Fruit fly (Drosophila melanogaster) whole organism, embryonic: ENCODE data around the gene Unr.

Experiments
- Awh ChIP-seq: fragments of 200-800 bp; sonication (Bioruptor generic); IDR thresholded peaks from 2 replicates; pipeline ENCODE4, ENCODE4 v1.3.6; 2022; ENCODE audit warnings: missing biosample characterization, missing genetic modification characterization
- CG15073 ChIP-seq: fragments of 200-800 bp; sonication (Bioruptor generic); optimal IDR thresholded peaks from 2 replicates; lab custom pipeline; 2016; ENCODE audit warnings: missing biosample characterization, missing genetic modification characterization
- CG15601 ChIP-seq: fragments of 200-800 bp; sonication (Bioruptor generic); optimal IDR thresholded peaks from 3 replicates; lab custom pipeline; 2019; ENCODE audit warnings: missing biosample characterization, mild to moderate bottlenecking, missing genetic modification characterization, moderate library complexity
- CG16813 ChIP-seq: fragments of 200-800 bp; sonication (Bioruptor generic); IDR thresholded peaks from 3 replicates; pipeline ENCODE4 v1.3.6; 2022; ENCODE audit warnings: missing biosample characterization, missing genetic modification characterization; ENCODE audit not compliant: partially characterized antibody
- CG17186 ChIP-seq: fragments of 200-800 bp; sonication (Bioruptor generic); optimal IDR thresholded peaks from 3 replicates; lab custom pipeline; 2017; ENCODE audit warnings: missing biosample characterization, missing genetic modification reagents, missing genetic modification characterization
- CG17359 ChIP-seq: fragments of 200-800 bp; sonication (Bioruptor generic); optimal IDR thresholded peaks from 3 replicates; lab custom pipeline; 2018; ENCODE audit warnings: missing biosample characterization, mild to moderate bottlenecking, missing genetic modification characterization, moderate library complexity
- CG17361 ChIP-seq: fragments of 200-800 bp; sonication (Bioruptor generic); IDR thresholded peaks from 3 replicates; pipeline ENCODE4 v1.3.6; 2022; ENCODE audit warnings: missing biosample characterization, missing genetic modification characterization
- CG17829 ChIP-seq: fragments of 200-800 bp; optimal IDR thresholded peaks from 2 replicates; lab custom pipeline; 2019; ENCODE audit warnings: missing biosample characterization, mild to moderate bottlenecking, missing genetic modification characterization, moderate library complexity
- CG18262 ChIP-seq: fragments of 200-800 bp; optimal IDR thresholded peaks from 3 replicates; lab custom pipeline; 2019; ENCODE audit warnings: missing biosample characterization, mild to moderate bottlenecking, missing genetic modification characterization, moderate library complexity
- CG2129 ChIP-seq: fragments of 200-800 bp; sonication (Bioruptor generic); IDR thresholded peaks from 2 replicates; pipeline ENCODE4 v1.3.6; 2022; ENCODE audit warnings: missing biosample characterization, missing genetic modification characterization; ENCODE audit not compliant: partially characterized antibody
- CG34224 ChIP-seq: fragments of 200-800 bp; sonication (Bioruptor generic); IDR thresholded peaks from 3 replicates; pipeline ENCODE4 v1.3.6; 2022; ENCODE audit warnings: missing biosample characterization, missing genetic modification characterization; ENCODE audit not compliant: partially characterized antibody
- CG3726 ChIP-seq: fragments of 200-800 bp; sonication (Bioruptor generic); IDR thresholded peaks from 3 replicates; pipeline ENCODE4, ENCODE4 v1.3.6; 2022; ENCODE audit warnings: missing biosample characterization, missing genetic modification characterization
- CG4404 ChIP-seq: fragments of 200-800 bp; sonication (Bioruptor generic); IDR thresholded peaks from 2 replicates; pipeline ENCODE4 v1.3.6; 2022; ENCODE audit warnings: missing biosample characterization, missing genetic modification characterization
- CG4617 ChIP-seq: fragments of 200-800 bp; sonication (Bioruptor generic); optimal IDR thresholded peaks from 3 replicates; lab custom pipeline; 2016; ENCODE audit warnings: missing biosample characterization, missing genetic modification characterization, borderline replicate concordance
- CG6791 ChIP-seq: fragments of 200-800 bp; sonication (Bioruptor generic); IDR thresholded peaks from 3 replicates; pipeline ENCODE4 v1.3.6; 2022; ENCODE audit warnings: missing biosample characterization, missing genetic modification characterization; ENCODE audit not compliant: partially characterized antibody
- CG7786 ChIP-seq: fragments of 200-800 bp; sonication (Bioruptor generic); optimal IDR thresholded peaks from 2 replicates; lab custom pipeline; 2016; ENCODE audit warnings: missing biosample characterization, missing genetic modification characterization
- CG8924 ChIP-seq: fragments of 200-800 bp; optimal IDR thresholded peaks from 3 replicates; lab custom pipeline; 2019; ENCODE audit warnings: missing biosample characterization, mild to moderate bottlenecking, missing genetic modification characterization, moderate library complexity
- CG8944 ChIP-seq: fragments of 200-800 bp; sonication (Bioruptor generic); optimal IDR thresholded peaks from 3 replicates; lab custom pipeline; 2016; ENCODE audit warnings: missing biosample characterization, missing genetic modification characterization
- CG9609 ChIP-seq: fragments of 200-800 bp; sonication (Bioruptor generic); optimal IDR thresholded peaks from 3 replicates; lab custom pipeline; 2016; ENCODE audit warnings: missing biosample characterization, missing genetic modification characterization
- CG9876 ChIP-seq: fragments of 200-800 bp; sonication (Bioruptor generic); optimal IDR thresholded peaks from 2 replicates; lab custom pipeline; 2016; ENCODE audit warnings: missing biosample characterization, missing genetic modification characterization
- CG9932 ChIP-seq: fragments of 200-800 bp; sonication (Bioruptor generic); IDR thresholded peaks from 2 replicates; pipeline ENCODE4 v1.3.6; 2022; ENCODE audit warnings: missing biosample characterization, missing genetic modification characterization
- Chrac-16 ChIP-seq: fragments of 200-800 bp; sonication (Bioruptor generic); optimal IDR thresholded peaks from 3 replicates; lab custom pipeline; 2016; ENCODE audit warnings: missing biosample characterization, missing genetic modification characterization
- Dbx ChIP-seq: fragments of 200-800 bp; sonication (Bioruptor generic); IDR thresholded peaks from 3 replicates; pipeline ENCODE4 v1.3.6; 2022; ENCODE audit warnings: missing biosample characterization, missing genetic modification characterization
- Dp ChIP-seq: fragments of 200-800 bp; sonication (Bioruptor generic); optimal IDR thresholded peaks from 2 replicates; lab custom pipeline; 2018; ENCODE audit warnings: missing biosample characterization, mild to moderate bottlenecking, missing genetic modification characterization, moderate library complexity
- Ets97D ChIP-seq: fragments of 200-800 bp; sonication (Bioruptor generic); optimal IDR thresholded peaks from 3 replicates; lab custom pipeline; 2016; ENCODE audit warnings: missing biosample characterization, missing genetic modification characterization
- H15 ChIP-seq: fragments of 200-800 bp; sonication (Bioruptor generic); IDR thresholded peaks from 3 replicates; pipeline ENCODE4 v1.3.6; 2022; ENCODE audit warnings: missing biosample characterization, missing genetic modification characterization
- H2.0 ChIP-seq: fragments of 200-800 bp; sonication (Bioruptor generic); IDR thresholded peaks from 2 replicates; pipeline ENCODE4 v1.3.6; 2022; ENCODE audit warnings: missing biosample characterization, missing genetic modification characterization
- HLHmδ ChIP-seq: fragments of 200-800 bp; sonication (Bioruptor generic); optimal IDR thresholded peaks from 2 replicates; lab custom pipeline; 2018; ENCODE audit warnings: missing biosample characterization, mild to moderate bottlenecking, missing genetic modification characterization, moderate library complexity
- Hr78 ChIP-seq, 2 experiments: fragments of 200-800 bp in 1 of 2; fragments of >200 bp in 1 of 2; sonication (Bioruptor generic) in 1 of 2; optimal IDR thresholded peaks; 2 replicates each; lab custom pipeline; 2017 to 2019; ENCODE audit warnings: missing biosample characterization in 2 of 2, missing genetic modification characterization in 2 of 2, mild to moderate bottlenecking in 1 of 2, moderate library complexity in 1 of 2
- Mes4 ChIP-seq: fragments of 200-800 bp; sonication (Bioruptor generic); optimal IDR thresholded peaks from 2 replicates; lab custom pipeline; 2016; ENCODE audit warnings: missing biosample characterization, missing genetic modification characterization
- Oaz ChIP-seq: fragments of 200-800 bp; sonication (Bioruptor generic); IDR thresholded peaks from 2 replicates; pipeline ENCODE4 v1.3.6; 2022; ENCODE audit warnings: missing biosample characterization, missing genetic modification characterization
- Side ChIP-seq: fragments of 200-800 bp; sonication (Bioruptor generic); optimal IDR thresholded peaks from 2 replicates; lab custom pipeline; 2016; ENCODE audit warnings: missing biosample characterization, missing genetic modification characterization
- Tbp ChIP-seq: fragments of >200 bp; optimal IDR thresholded peaks from 2 replicates; lab custom pipeline; 2018; ENCODE audit warnings: missing biosample characterization, missing genetic modification characterization
- Trl ChIP-seq, 3 experiments: fragments of >200 bp in 2 of 3; fragments of 200-800 bp in 1 of 3; sonication (Bioruptor generic) in 1 of 3; optimal IDR thresholded peaks; 2 replicates in 1 of 3; 3 replicates in 2 of 3; lab custom pipeline; 2016 to 2017; ENCODE audit warnings: missing biosample characterization in 1 of 3, missing genetic modification characterization in 1 of 3
- ato ChIP-seq: fragments of 200-800 bp; sonication (Bioruptor generic); IDR thresholded peaks from 2 replicates; pipeline ENCODE4 v1.3.6; 2022; ENCODE audit warnings: missing biosample characterization, missing genetic modification characterization; ENCODE audit not compliant: partially characterized antibody
- cato ChIP-seq: fragments of 200-800 bp; sonication (Bioruptor generic); optimal IDR thresholded peaks from 2 replicates; lab custom pipeline; 2016; ENCODE audit warnings: missing biosample characterization, missing genetic modification characterization, borderline replicate concordance
- chm ChIP-seq: fragments of 200-800 bp; sonication (Bioruptor generic); IDR thresholded peaks from 2 replicates; pipeline ENCODE4 v1.3.6; 2022; ENCODE audit warnings: missing biosample characterization, missing genetic modification characterization
- emc ChIP-seq: fragments of 200-800 bp; sonication (Bioruptor generic); optimal IDR thresholded peaks from 2 replicates; lab custom pipeline; 2016; ENCODE audit warnings: missing biosample characterization, missing genetic modification characterization
- fd3F ChIP-seq: fragments of 200-800 bp; sonication (Bioruptor generic); optimal IDR thresholded peaks from 2 replicates; lab custom pipeline; 2018; ENCODE audit warnings: missing biosample characterization, mild to moderate bottlenecking, missing genetic modification characterization, moderate library complexity
- fru ChIP-seq: fragments of >200 bp; optimal IDR thresholded peaks from 2 replicates; lab custom pipeline; 2017
- gro ChIP-seq: fragments of 200-800 bp; sonication (Bioruptor generic); optimal IDR thresholded peaks from 2 replicates; lab custom pipeline; 2016; ENCODE audit warnings: missing biosample characterization, missing genetic modification characterization
- insv ChIP-seq, 2 experiments: fragments of 200-800 bp; sonication (Bioruptor generic); optimal IDR thresholded peaks; 3 replicates each; lab custom pipeline; 2016 to 2018; ENCODE audit warnings: missing biosample characterization in 2 of 2, missing genetic modification characterization in 2 of 2
- mirr ChIP-seq: fragments of 200-800 bp; sonication (Bioruptor generic); optimal IDR thresholded peaks from 3 replicates; lab custom pipeline; 2018; ENCODE audit warnings: missing biosample characterization, mild to moderate bottlenecking, missing genetic modification characterization
- org-1 ChIP-seq: fragments of 200-800 bp; sonication (Bioruptor generic); optimal IDR thresholded peaks from 2 replicates; lab custom pipeline; 2017; ENCODE audit warnings: missing biosample characterization, missing genetic modification characterization
- seq ChIP-seq: fragments of 200-800 bp; sonication (Bioruptor generic); IDR thresholded peaks from 2 replicates; pipeline ENCODE4 v1.3.6; 2022; ENCODE audit warnings: missing biosample characterization, missing genetic modification characterization
- tll ChIP-seq, 2 experiments: fragments of 200-800 bp in 1 of 2; fragments of >200 bp in 1 of 2; sonication (Bioruptor generic) in 1 of 2; optimal IDR thresholded peaks; 2 replicates each; lab custom pipeline; 2017 to 2019; ENCODE audit warnings: missing biosample characterization in 2 of 2, missing genetic modification characterization in 2 of 2, mild to moderate bottlenecking in 1 of 2, moderate library complexity in 1 of 2
- twi ChIP-seq: fragments of 200-800 bp; optimal IDR thresholded peaks from 2 replicates; lab custom pipeline; 2019; ENCODE audit warnings: missing biosample characterization, mild to moderate bottlenecking, missing genetic modification characterization, moderate library complexity

The Unr gene

DNA sequence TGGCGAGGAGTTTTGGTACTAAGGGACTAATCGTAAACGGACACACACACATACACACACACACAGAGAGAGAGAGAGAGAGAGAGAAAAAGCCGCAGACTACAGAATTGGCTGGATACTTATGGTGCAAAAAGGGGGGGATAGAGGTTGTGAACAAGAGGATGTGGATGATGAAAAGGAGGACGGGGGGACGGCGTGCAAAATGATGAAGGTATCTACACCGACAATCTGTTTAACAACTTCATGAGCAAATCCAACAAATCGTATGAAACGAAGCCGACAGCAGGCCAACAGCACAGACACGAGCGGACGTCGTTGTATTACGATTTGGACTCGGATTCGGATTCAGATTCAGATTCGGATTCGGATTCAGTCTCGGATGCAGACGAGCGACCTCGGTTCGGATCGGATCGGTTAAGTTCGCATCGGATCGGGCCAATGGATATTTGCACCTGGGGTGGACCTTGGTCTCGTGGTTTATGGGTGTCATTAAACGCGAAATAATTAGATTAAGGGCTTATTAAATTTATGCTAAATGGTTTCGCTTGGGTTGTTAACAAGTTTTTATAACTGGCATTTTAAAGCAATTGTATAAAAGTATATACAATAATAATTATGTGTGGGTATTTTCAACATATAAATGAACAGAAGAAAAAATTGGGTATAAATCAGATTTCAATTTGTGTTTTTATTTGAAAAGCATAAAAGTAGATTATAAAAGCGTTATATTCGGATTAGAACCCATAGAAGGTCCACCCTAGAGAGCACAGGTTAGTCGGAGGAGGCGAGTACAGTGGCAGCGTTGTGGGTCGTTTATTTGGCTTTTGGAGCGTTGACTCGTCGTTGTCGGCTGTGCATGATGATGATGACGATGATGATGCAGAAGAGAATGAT is 13.1 kb upstream of the Unr start (continued):
- peak; percentile 63 for TF ChIP-seq Side
- no peak for TF ChIP-seq emc (GFP tag; lab: Kevin White, UChicago)
- peak; percentile 92 for TF ChIP-seq CG17829 (tag; lab: Kevin White, UChicago)
- TF ChIP-seq fru (lab: Kevin White, UChicago) = no peak
- no peak for TF ChIP-seq CG8944 (GFP tag; lab: Kevin White, UChicago)
- no peak for TF ChIP-seq CG4617 (GFP tag; lab: Kevin White, UChicago)
- TF ChIP-seq CG15073 (GFP tag; lab: Kevin White, UChicago) = peak; percentile 30
- TF ChIP-seq CG6791 = no peak
- TF ChIP-seq insv (GFP tag; optimal IDR thresholded peaks at IDR 0.05; lab: Kevin White, UChicago) = peak in 1 of 2 experiments; percentile 47
- TF ChIP-seq ato (GFP tag; lab: Robert Waterston, UW) = no peak
- TF ChIP-seq gro (GFP tag; lab: Kevin White, UChicago) = peak; percentile 62
- TF ChIP-seq cato (GFP tag; lab: Kevin White, UChicago) = peak; percentile 27
- TF ChIP-seq HLHmδ = no peak
- no peak for TF ChIP-seq CG16813
- TF ChIP-seq CG17186 = peak; percentile 14
- peak; percentile 69 for TF ChIP-seq Chrac-16 (GFP tag; lab: Kevin White, UChicago)
- TF ChIP-seq Ets97D (GFP tag; lab: Kevin White, UChicago) = peak; percentile 36
- peak; percentile 75 for TF ChIP-seq Dbx (GFP tag; lab: Robert Waterston, UW)
- TF ChIP-seq CG34224 (GFP tag; lab: Robert Waterston, UW) = no peak
- TF ChIP-seq Trl (optimal IDR thresholded peaks at IDR 0.05; lab: Kevin White, UChicago) = peak; percentile 46 to 54
- TF ChIP-seq Trl (GFP tag; optimal IDR thresholded peaks at IDR 0.05; lab: Kevin White, UChicago) = peak; percentile 61
- peak; percentile 34; the same call in 1 of the 2 replicates for TF ChIP-seq CG4404 (GFP tag; lab: Robert Waterston, UW)
- TF ChIP-seq Oaz (GFP tag; lab: Robert Waterston, UW) = 0 out of 2 replicates have a peak, but pooled peaks have one; percentile 49
- peak; percentile 23; the same call in 1 of the 2 replicates for TF ChIP-seq chm
- peak; percentile 60 for TF ChIP-seq twi
- TF ChIP-seq CG9876 (GFP tag; lab: Kevin White, UChicago) = no peak
- peak; percentile 33 for TF ChIP-seq CG7786
- peak in 1 of 2 experiments; percentile 89 for TF ChIP-seq Hr78 (GFP tag; optimal IDR thresholded peaks at IDR 0.05; lab: Kevin White, UChicago)
- TF ChIP-seq CG3726 = peak; percentile 61; the same call in 1 of the 3 replicates
- TF ChIP-seq H2.0 (GFP tag; lab: Robert Waterston, UW) = peak; percentile 63
- peak; percentile 94 for TF ChIP-seq CG17361 (GFP tag; lab: Robert Waterston, UW)
- TF ChIP-seq CG15601 (tag; lab: Kevin White, UChicago) = peak; percentile 81
- TF ChIP-seq CG9932 (GFP tag; lab: Robert Waterston, UW) = peak; percentile 57
- peak; percentile 92 for TF ChIP-seq org-1
- TF ChIP-seq Tbp (GFP tag; lab: Kevin White, UChicago) = no peak
- TF ChIP-seq CG8924 (tag; lab: Kevin White, UChicago) = peak; percentile 91
- no peak for TF ChIP-seq CG2129 (GFP tag; lab: Robert Waterston, UW)
- TF ChIP-seq tll (GFP tag; optimal IDR thresholded peaks at IDR 0.05; lab: Kevin White, UChicago) = no peak
- TF ChIP-seq Dp (GFP tag; lab: Kevin White, UChicago) = no peak
- peak; percentile 17 for TF ChIP-seq CG9609 (GFP tag; lab: Kevin White, UChicago)
- TF ChIP-seq CG17359 (tag; lab: Kevin White, UChicago) = peak; percentile 88
- TF ChIP-seq Mes4 (GFP tag; lab: Kevin White, UChicago) = peak; percentile 34
- TF ChIP-seq mirr (GFP tag; lab: Kevin White, UChicago) = peak; percentile 48
- TF ChIP-seq seq = peak; percentile 84
- TF ChIP-seq Awh (GFP tag; lab: Robert Waterston, UW) = peak; percentile 71
- TF ChIP-seq fd3F (GFP tag; lab: Kevin White, UChicago) = peak; percentile 82
- peak; percentile 94 for TF ChIP-seq CG18262 (tag; lab: Kevin White, UChicago)
- TF ChIP-seq H15 (GFP tag; lab: Robert Waterston, UW) = peak; percentile 55; the same call in 2 of the 3 replicates
